Worm (Caenorhabditis elegans) whole organism, young adult: Measurements from ENCODE around the gene btb-22.

Experiments used
- bed-2 ChIP-seq: fragments of 200-800 bp; sonication (Bioruptor generic); IDR thresholded peaks from 2 replicates; pipeline ENCODE4 v1.3.6; 2022; ENCODE audit warnings: missing genetic modification reagents, missing genetic modification characterization, missing compliant biosample characterization
- ccch-3 ChIP-seq: fragments of 200-800 bp; sonication (Bioruptor generic); optimal IDR thresholded peaks from 2 replicates; lab custom pipeline; 2018; ENCODE audit warnings: mild to moderate bottlenecking, missing genetic modification characterization, missing compliant biosample characterization
- pha-4 ChIP-seq: fragments of 150-350 bp; sonication (generic microtip); optimal IDR thresholded peaks from 2 replicates; lab custom pipeline; 2014; ENCODE audit warnings: missing biosample characterization, missing genetic modification reagents, missing genetic modification characterization
- ztf-22 ChIP-seq: fragments of 200-800 bp; sonication (Bioruptor generic); optimal IDR thresholded peaks from 2 replicates; lab custom pipeline; 2018; ENCODE audit warnings: mild to moderate bottlenecking, missing genetic modification characterization, moderate library complexity, missing compliant biosample characterization

ce11 chrII:3338556-3338955 is 39.0 kb downstream of the btb-22 start, which contains the start of gene F14D2.7:
- no peak for TF ChIP-seq ccch-3 (GFP tag; lab: Kevin White, UChicago)
- no peak for TF ChIP-seq pha-4 (tag; lab: Kevin White, UChicago)
- no peak for TF ChIP-seq bed-2 (GFP tag; lab: Robert Waterston, UW)
- TF ChIP-seq ztf-22 (GFP tag; lab: Kevin White, UChicago) = no peak
